Fruit fly (Drosophila melanogaster) whole organism, embryonic: ENCODE results near the gene Mo25.

Experiments used
- Antp ChIP-seq: fragments of 200-800 bp; sonication (Bioruptor generic); optimal IDR thresholded peaks from 3 replicates; lab custom pipeline; 2016; ENCODE audit warnings: missing biosample characterization, missing genetic modification characterization
- B-H2 ChIP-seq: fragments of 200-800 bp; sonication (Bioruptor generic); optimal IDR thresholded peaks from 2 replicates; lab custom pipeline; 2018; ENCODE audit warnings: missing biosample characterization, mild to moderate bottlenecking, missing genetic modification characterization
- Bteb2 ChIP-seq: fragments of 200-800 bp; sonication (Bioruptor generic); optimal IDR thresholded peaks from 2 replicates; lab custom pipeline; 2016; ENCODE audit warnings: missing biosample characterization, missing genetic modification characterization
- CG11560 ChIP-seq: fragments of 200-800 bp; sonication (Bioruptor generic); IDR thresholded peaks from 3 replicates; pipeline ENCODE4 v1.3.6; 2022; ENCODE audit warnings: missing biosample characterization, missing genetic modification characterization
- CG14710 ChIP-seq: fragments of 200-800 bp; sonication (Bioruptor generic); optimal IDR thresholded peaks from 3 replicates; lab custom pipeline; 2019; ENCODE audit warnings: missing biosample characterization, mild to moderate bottlenecking, missing genetic modification characterization, moderate library complexity
- CG15601 ChIP-seq: fragments of 200-800 bp; sonication (Bioruptor generic); optimal IDR thresholded peaks from 3 replicates; lab custom pipeline; 2019; ENCODE audit warnings: missing biosample characterization, mild to moderate bottlenecking, missing genetic modification characterization, moderate library complexity
- CG17568 ChIP-seq: fragments of 200-800 bp; sonication (Bioruptor generic); optimal IDR thresholded peaks from 2 replicates; lab custom pipeline; 2018; ENCODE audit warnings: missing biosample characterization, mild to moderate bottlenecking, missing genetic modification characterization, moderate library complexity
- CG18011 ChIP-seq: fragments of 200-800 bp; sonication (Bioruptor generic); optimal IDR thresholded peaks from 2 replicates; lab custom pipeline; 2017; ENCODE audit warnings: missing biosample characterization, missing genetic modification characterization, mild to moderate bottlenecking, moderate library complexity, missing genotype
- CG18262 ChIP-seq: fragments of 200-800 bp; optimal IDR thresholded peaks from 3 replicates; lab custom pipeline; 2019; ENCODE audit warnings: missing biosample characterization, mild to moderate bottlenecking, missing genetic modification characterization, moderate library complexity
- CG2120 ChIP-seq: fragments of 200-800 bp; sonication (Bioruptor generic); optimal IDR thresholded peaks from 3 replicates; lab custom pipeline; 2016; ENCODE audit warnings: missing biosample characterization, missing genetic modification characterization
- CG2712 ChIP-seq: fragments of 200-800 bp; optimal IDR thresholded peaks from 3 replicates; lab custom pipeline; 2019; ENCODE audit warnings: missing biosample characterization, mild to moderate bottlenecking, missing genetic modification characterization, moderate library complexity
- CG30020 ChIP-seq: fragments of 200-800 bp; optimal IDR thresholded peaks from 2 replicates; lab custom pipeline; 2019; ENCODE audit warnings: missing biosample characterization, mild to moderate bottlenecking, missing genetic modification characterization, moderate library complexity
- CG32532 ChIP-seq: fragments of 200-800 bp; sonication (Bioruptor generic); IDR thresholded peaks from 2 replicates; pipeline ENCODE4 v1.3.6; 2022; ENCODE audit warnings: missing biosample characterization, missing genetic modification characterization
- CG33557 ChIP-seq: fragments of 200-800 bp; sonication (Bioruptor generic); optimal IDR thresholded peaks from 2 replicates; lab custom pipeline; 2019; ENCODE audit warnings: missing biosample characterization, mild to moderate bottlenecking, missing genetic modification characterization, moderate library complexity
- CG34224 ChIP-seq: fragments of 200-800 bp; sonication (Bioruptor generic); IDR thresholded peaks from 3 replicates; pipeline ENCODE4 v1.3.6; 2022; ENCODE audit warnings: missing biosample characterization, missing genetic modification characterization; ENCODE audit not compliant: partially characterized antibody
- CG34422 ChIP-seq: fragments of 200-800 bp; sonication (Bioruptor generic); IDR thresholded peaks from 3 replicates; pipeline ENCODE4 v1.3.6; 2022; ENCODE audit warnings: missing biosample characterization, missing genetic modification characterization
- CG4282 ChIP-seq: fragments of 200-800 bp; sonication (Bioruptor generic); optimal IDR thresholded peaks from 2 replicates; lab custom pipeline; 2016; ENCODE audit warnings: missing biosample characterization, missing genetic modification characterization
- CG7786 ChIP-seq: fragments of 200-800 bp; sonication (Bioruptor generic); optimal IDR thresholded peaks from 2 replicates; lab custom pipeline; 2016; ENCODE audit warnings: missing biosample characterization, missing genetic modification characterization
- CG8924 ChIP-seq: fragments of 200-800 bp; optimal IDR thresholded peaks from 3 replicates; lab custom pipeline; 2019; ENCODE audit warnings: missing biosample characterization, mild to moderate bottlenecking, missing genetic modification characterization, moderate library complexity
- D19B ChIP-seq: fragments of 200-800 bp; sonication (Bioruptor generic); optimal IDR thresholded peaks from 2 replicates; lab custom pipeline; 2017; ENCODE audit warnings: missing biosample characterization, mild to moderate bottlenecking, missing genetic modification characterization
- Dref ChIP-seq: fragments of 200-800 bp; sonication (Bioruptor generic); IDR thresholded peaks from 2 replicates; pipeline ENCODE4 v1.3.6; 2022; ENCODE audit warnings: missing biosample characterization, missing genetic modification characterization
- Gsc ChIP-seq: fragments of 200-800 bp; sonication (Bioruptor generic); IDR thresholded peaks from 2 replicates; pipeline ENCODE4 v1.3.6; 2022; ENCODE audit warnings: missing biosample characterization, missing genetic modification characterization
- Hmr ChIP-seq: fragments of 200-800 bp; sonication (Bioruptor generic); optimal IDR thresholded peaks from 3 replicates; lab custom pipeline; 2017; ENCODE audit warnings: mild to moderate bottlenecking, missing biosample characterization, missing genetic modification reagents, missing genetic modification characterization
- Hr3 ChIP-seq: fragments of 200-800 bp; sonication (Bioruptor generic); optimal IDR thresholded peaks from 3 replicates; lab custom pipeline; 2016; ENCODE audit warnings: missing biosample characterization, missing genetic modification characterization
- Hr78 ChIP-seq, 2 experiments: fragments of 200-800 bp in 1 of 2; fragments of >200 bp in 1 of 2; sonication (Bioruptor generic) in 1 of 2; optimal IDR thresholded peaks; 2 replicates each; lab custom pipeline; 2017 to 2019; ENCODE audit warnings: missing biosample characterization in 2 of 2, missing genetic modification characterization in 2 of 2, mild to moderate bottlenecking in 1 of 2, moderate library complexity in 1 of 2
- Med ChIP-seq: fragments of 200-800 bp; sonication (Bioruptor generic); peaks from one replicate; lab custom pipeline; 2016; ENCODE audit warnings: missing biosample characterization, missing genetic modification characterization, mild to moderate bottlenecking, inconsistent platforms, moderate library complexity
- Mes4 ChIP-seq: fragments of 200-800 bp; sonication (Bioruptor generic); optimal IDR thresholded peaks from 2 replicates; lab custom pipeline; 2016; ENCODE audit warnings: missing biosample characterization, missing genetic modification characterization
- Myb ChIP-seq: fragments of 200-800 bp; sonication (Bioruptor generic); optimal IDR thresholded peaks from 2 replicates; lab custom pipeline; 2016; ENCODE audit warnings: missing biosample characterization, missing genetic modification characterization
- Ptx1 ChIP-seq: fragments of 200-800 bp; sonication (Bioruptor generic); IDR thresholded peaks from 2 replicates; pipeline ENCODE4 v1.3.6; 2022; ENCODE audit warnings: missing biosample characterization, missing genetic modification characterization
- bcd ChIP-seq: fragments of 200-800 bp; sonication (Bioruptor generic); optimal IDR thresholded peaks from 2 replicates; lab custom pipeline; 2017; ENCODE audit warnings: missing biosample characterization, mild to moderate bottlenecking, missing genetic modification characterization
- br ChIP-seq: fragments of >200 bp; optimal IDR thresholded peaks from 2 replicates; lab custom pipeline; 2017
- cg ChIP-seq: fragments of 200-800 bp; sonication (Bioruptor generic); optimal IDR thresholded peaks from 3 replicates; lab custom pipeline; 2019; ENCODE audit warnings: missing biosample characterization, mild to moderate bottlenecking, missing genetic modification characterization, moderate library complexity
- crp ChIP-seq, 2 experiments: fragments of 200-800 bp; sonication (Bioruptor generic); optimal IDR thresholded peaks; 2 replicates in 1 of 2; 3 replicates in 1 of 2; lab custom pipeline; 2017; ENCODE audit warnings: missing biosample characterization in 2 of 2, missing genetic modification characterization in 2 of 2, mild to moderate bottlenecking in 1 of 2, moderate library complexity in 1 of 2
- cwo ChIP-seq: fragments of 200-800 bp; sonication (Bioruptor generic); optimal IDR thresholded peaks from 3 replicates; lab custom pipeline; 2017; ENCODE audit warnings: missing biosample characterization, missing genetic modification characterization, mild to moderate bottlenecking, moderate library complexity, missing genetic modification reagents
- emc ChIP-seq: fragments of 200-800 bp; sonication (Bioruptor generic); optimal IDR thresholded peaks from 2 replicates; lab custom pipeline; 2016; ENCODE audit warnings: missing biosample characterization, missing genetic modification characterization
- fru ChIP-seq: fragments of >200 bp; optimal IDR thresholded peaks from 2 replicates; lab custom pipeline; 2017
- grn ChIP-seq: fragments of 200-800 bp; sonication (Bioruptor generic); optimal IDR thresholded peaks from 3 replicates; lab custom pipeline; 2017; ENCODE audit warnings: missing biosample characterization, missing genetic modification characterization
- hbn ChIP-seq: fragments of 200-800 bp; sonication (Bioruptor generic); IDR thresholded peaks from 2 replicates; pipeline ENCODE4 v1.3.6; 2022; ENCODE audit warnings: missing biosample characterization, missing genetic modification characterization; ENCODE audit not compliant: partially characterized antibody
- knrl ChIP-seq: fragments of 200-800 bp; sonication (Bioruptor generic); IDR thresholded peaks from 3 replicates; pipeline ENCODE4 v1.3.6; 2022; ENCODE audit warnings: missing biosample characterization, missing genetic modification characterization; ENCODE audit not compliant: partially characterized antibody
- luna ChIP-seq: fragments of 200-800 bp; sonication (Bioruptor generic); optimal IDR thresholded peaks from 2 replicates; lab custom pipeline; 2016; ENCODE audit warnings: missing biosample characterization, missing genetic modification characterization
- nerfin-1 ChIP-seq: fragments of 200-800 bp; sonication (Bioruptor generic); optimal IDR thresholded peaks from 3 replicates; lab custom pipeline; 2019; ENCODE audit warnings: missing biosample characterization, mild to moderate bottlenecking, missing genetic modification characterization, moderate library complexity
- nmo ChIP-seq: fragments of 200-800 bp; sonication (Bioruptor generic); optimal IDR thresholded peaks from 2 replicates; lab custom pipeline; 2018; ENCODE audit warnings: missing biosample characterization, mild to moderate bottlenecking, missing genetic modification characterization, moderate library complexity
- pho ChIP-seq: fragments of 200-800 bp; sonication (Bioruptor generic); optimal IDR thresholded peaks from 2 replicates; lab custom pipeline; 2016; ENCODE audit warnings: missing biosample characterization, missing genetic modification characterization
- rib ChIP-seq: fragments of 200-800 bp; sonication (Bioruptor generic); IDR thresholded peaks from 2 replicates; pipeline ENCODE4 v1.3.6; 2022; ENCODE audit warnings: missing biosample characterization, missing genetic modification characterization
- row ChIP-seq: fragments of 200-800 bp; sonication (Bioruptor generic); IDR thresholded peaks from 3 replicates; pipeline ENCODE4 v1.3.6; 2022; ENCODE audit warnings: missing biosample characterization, missing genetic modification characterization
- sd ChIP-seq: fragments of 200-800 bp; sonication (Bioruptor generic); optimal IDR thresholded peaks from 3 replicates; lab custom pipeline; 2018; ENCODE audit warnings: missing biosample characterization, mild to moderate bottlenecking, missing genetic modification characterization, moderate library complexity
- trem ChIP-seq: fragments of 200-800 bp; optimal IDR thresholded peaks from 3 replicates; lab custom pipeline; 2019; ENCODE audit warnings: missing biosample characterization, mild to moderate bottlenecking, missing genetic modification characterization, moderate library complexity
- trh ChIP-seq: fragments of 200-800 bp; sonication (Bioruptor generic); optimal IDR thresholded peaks from 2 replicates; lab custom pipeline; 2016; ENCODE audit warnings: missing biosample characterization, missing genetic modification characterization
- vvl ChIP-seq: fragments of 200-800 bp; sonication (Bioruptor generic); IDR thresholded peaks from 2 replicates; pipeline ENCODE4 v1.3.6; 2022; ENCODE audit warnings: missing biosample characterization, missing genetic modification characterization
- zen ChIP-seq: fragments of 200-800 bp; sonication (Bioruptor generic); optimal IDR thresholded peaks from 3 replicates; lab custom pipeline; 2018; ENCODE audit warnings: missing biosample characterization, mild to moderate bottlenecking, missing genetic modification characterization, moderate library complexity

The Mo25 gene

dm6 chr3L:16574307-16574946 lies 40.8 kb downstream of the Mo25 start, which contains the start of gene mbf1 (continued):
- peak; percentile 94 for TF ChIP-seq sd (tag; lab: Kevin White, UChicago)
- peak; percentile 39; the same call in 2 of the 3 replicates for TF ChIP-seq row (GFP tag; lab: Robert Waterston, UW)
- no peak for TF ChIP-seq cg (GFP tag; lab: Kevin White, UChicago)
- peak; percentile 36 for TF ChIP-seq CG30020 (tag; lab: Kevin White, UChicago)
- TF ChIP-seq D19B (GFP tag; lab: Kevin White, UChicago), result no peak
- no peak for TF ChIP-seq Ptx1
- peak; percentile 5 for TF ChIP-seq CG18262 (tag; lab: Kevin White, UChicago)
- no peak for TF ChIP-seq CG32532
- peak; percentile 44 for TF ChIP-seq CG2120
- peak; percentile 49; the same call in 1 of the 2 replicates for TF ChIP-seq hbn (GFP tag; lab: Robert Waterston, UW)
- no peak for TF ChIP-seq emc (GFP tag; lab: Kevin White, UChicago)
- TF ChIP-seq CG8924, result peak; percentile 52
- TF ChIP-seq Med (GFP tag; lab: Kevin White, UChicago), result peak; percentile 84
- no peak for TF ChIP-seq Gsc
- peak; percentile 37 for TF ChIP-seq pho
- TF ChIP-seq cwo, result no peak
- TF ChIP-seq CG34224, result peak; percentile 66
- peak; percentile 73 for TF ChIP-seq grn (GFP tag; lab: Kevin White, UChicago)
- peak; percentile 27; the same call in 1 of the 3 replicates for TF ChIP-seq CG34422 (GFP tag; lab: Robert Waterston, UW)
- TF ChIP-seq nmo, result peak; percentile 61
- TF ChIP-seq trem, result peak; percentile 84
- peak; percentile 5 for TF ChIP-seq CG18011 (GFP tag; lab: Kevin White, UChicago)
- TF ChIP-seq vvl (GFP tag; lab: Robert Waterston, UW), result 0 out of 2 replicates have a peak, but pooled peaks have one; percentile 34
- no peak for TF ChIP-seq Antp (GFP tag; lab: Kevin White, UChicago)
- no peak for TF ChIP-seq CG4282
- TF ChIP-seq nerfin-1 (tag; lab: Kevin White, UChicago), result peak; percentile 92
- TF ChIP-seq CG15601 (tag; lab: Kevin White, UChicago), result peak; percentile 21
- peak; percentile 29 for TF ChIP-seq bcd (GFP tag; lab: Kevin White, UChicago)
- TF ChIP-seq fru (lab: Kevin White, UChicago), result no peak
- peak; percentile 6 for TF ChIP-seq Bteb2 (GFP tag; lab: Kevin White, UChicago)
- no peak for TF ChIP-seq Hr3 (GFP tag; lab: Kevin White, UChicago)
- no peak for TF ChIP-seq rib (GFP tag; lab: Robert Waterston, UW)
- peak; percentile 78 for TF ChIP-seq CG14710 (tag; lab: Kevin White, UChicago)
- peak; percentile 51; the same call in 2 of the 3 replicates for TF ChIP-seq knrl (GFP tag; lab: Robert Waterston, UW)
- peak; percentile 33; the same call in 1 of the 3 replicates for TF ChIP-seq CG11560 (tag; lab: Robert Waterston, UW)
- peak; percentile 53 for TF ChIP-seq CG2712
- peak; percentile 67 for TF ChIP-seq Dref (GFP tag; lab: Robert Waterston, UW)
- peak; percentile 11 for TF ChIP-seq Hmr
- TF ChIP-seq Hr78 (GFP tag; optimal IDR thresholded peaks at IDR 0.05; lab: Kevin White, UChicago), result no peak
- peak; percentile 62 to 92 for TF ChIP-seq crp (GFP tag; optimal IDR thresholded peaks at IDR 0.05; lab: Kevin White, UChicago)
- no peak for TF ChIP-seq CG33557
- TF ChIP-seq br, result no peak
- peak; percentile 21 for TF ChIP-seq zen (tag; lab: Kevin White, UChicago)
- peak; percentile 24 for TF ChIP-seq B-H2 (GFP tag; lab: Kevin White, UChicago)
- peak; percentile 72 for TF ChIP-seq Myb (GFP tag; lab: Kevin White, UChicago)
- TF ChIP-seq CG7786 (GFP tag; lab: Kevin White, UChicago), result no peak
- TF ChIP-seq trh (GFP tag; lab: Kevin White, UChicago), result no peak
- no peak for TF ChIP-seq luna (GFP tag; lab: Kevin White, UChicago)
- TF ChIP-seq CG17568 (GFP tag; lab: Kevin White, UChicago), result peak; percentile 22
- peak; percentile 2 for TF ChIP-seq Mes4 (GFP tag; lab: Kevin White, UChicago)
